Worm (Caenorhabditis elegans): Measurements from ENCODE around the gene bus-2.

ce11 chrIV:1713618-1714017, 13.9 kb downstream of the bus-2 start:
- TF ChIP-seq C17E4.6 (GFP tag; IDR thresholded peaks at IDR 0.05) (no peak), nhr-120 (GFP tag; IDR thresholded peaks at IDR 0.05) (no peak), unc-130 (GFP tag; optimal IDR thresholded peaks at IDR 0.05) (no peak), K11D2.4 (GFP tag; IDR thresholded peaks at IDR 0.05) (no peak), attf-6 (GFP tag; IDR thresholded peaks at IDR 0.05) (no peak), K12H6.12 (tag; optimal IDR thresholded peaks at IDR 0.05) (no peak), ztf-26 (tag; optimal IDR thresholded peaks at IDR 0.05) (no peak), let-607 (tag; optimal IDR thresholded peaks at IDR 0.05) (no peak), ZK185.1 (tag; optimal IDR thresholded peaks at IDR 0.05; ENCODE audit: poor library complexity, severe bottlenecking) (no peak), let-526 (GFP tag; IDR thresholded peaks at IDR 0.05) (no peak)

All from whole organism, young adult.